Fruit fly (Drosophila melanogaster) whole organism, embryonic: ENCODE data around the gene CG2006.

Experiments used
- Ada2b ChIP-seq: fragments of 200-800 bp; sonication (Bioruptor generic); IDR thresholded peaks from 2 replicates; pipeline ENCODE4 v1.3.6; 2022; ENCODE audit warnings: missing biosample characterization, missing genetic modification characterization
- Atf-2 ChIP-seq: fragments of 200-800 bp; sonication (Bioruptor generic); optimal IDR thresholded peaks from 2 replicates; lab custom pipeline; 2016; ENCODE audit warnings: missing biosample characterization, missing genetic modification characterization
- Bgb ChIP-seq: fragments of 200-800 bp; sonication (Bioruptor generic); IDR thresholded peaks from 2 replicates; pipeline ENCODE4 v1.3.6; 2022; ENCODE audit warnings: missing biosample characterization, missing genetic modification characterization; ENCODE audit not compliant: partially characterized antibody
- Blimp-1 ChIP-seq: fragments of 200-800 bp; sonication (Bioruptor generic); optimal IDR thresholded peaks from 3 replicates; lab custom pipeline; 2018; ENCODE audit warnings: missing biosample characterization, missing genetic modification characterization, mild to moderate bottlenecking, moderate library complexity, missing genetic modification reagents
- CG10147 ChIP-seq: fragments of 200-800 bp; sonication (Bioruptor generic); optimal IDR thresholded peaks from 2 replicates; lab custom pipeline; 2019; ENCODE audit warnings: missing biosample characterization, mild to moderate bottlenecking, missing genetic modification characterization, moderate library complexity
- CG10209 ChIP-seq: fragments of 200-800 bp; sonication (Bioruptor generic); optimal IDR thresholded peaks from 3 replicates; lab custom pipeline; 2017; ENCODE audit warnings: missing biosample characterization, mild to moderate bottlenecking, missing genetic modification characterization, missing genetic modification reagents
- CG10321 ChIP-seq: fragments of 200-800 bp; sonication (Bioruptor generic); IDR thresholded peaks from 2 replicates; pipeline ENCODE4 v1.3.6; 2022; ENCODE audit warnings: missing biosample characterization, missing genetic modification characterization
- CG11504 ChIP-seq: fragments of 200-800 bp; sonication (Bioruptor generic); optimal IDR thresholded peaks from 3 replicates; lab custom pipeline; 2019; ENCODE audit warnings: missing biosample characterization, mild to moderate bottlenecking, missing genetic modification characterization, moderate library complexity
- CG12769 ChIP-seq: fragments of 200-800 bp; sonication (Bioruptor generic); optimal IDR thresholded peaks from 2 replicates; lab custom pipeline; 2019; ENCODE audit warnings: missing biosample characterization, mild to moderate bottlenecking, missing genetic modification characterization, moderate library complexity
- CG14667 ChIP-seq: fragments of 200-800 bp; sonication (Bioruptor generic); IDR thresholded peaks from 2 replicates; pipeline ENCODE4 v1.3.6; 2022; ENCODE audit warnings: missing biosample characterization, missing genetic modification characterization
- CG15269 ChIP-seq: fragments of 200-800 bp; sonication (Bioruptor generic); optimal IDR thresholded peaks from 2 replicates; lab custom pipeline; 2018; ENCODE audit warnings: missing biosample characterization, mild to moderate bottlenecking, missing genetic modification characterization, moderate library complexity
- CG1602 ChIP-seq: fragments of 200-800 bp; sonication (Bioruptor generic); optimal IDR thresholded peaks from 3 replicates; lab custom pipeline; 2016; ENCODE audit warnings: missing biosample characterization, missing genetic modification characterization
- CG30403 ChIP-seq: fragments of 200-800 bp; sonication (Bioruptor generic); optimal IDR thresholded peaks from 3 replicates; lab custom pipeline; 2016; ENCODE audit warnings: missing biosample characterization, missing genetic modification characterization
- CG32767 ChIP-seq: fragments of 200-800 bp; sonication (Bioruptor generic); IDR thresholded peaks from 2 replicates; pipeline ENCODE4 v1.3.6; 2022; ENCODE audit warnings: missing biosample characterization, missing genetic modification characterization
- CG32772 ChIP-seq: fragments of 200-800 bp; sonication (Bioruptor generic); IDR thresholded peaks from 2 replicates; pipeline ENCODE4 v1.3.6; 2022; ENCODE audit warnings: missing biosample characterization, missing genetic modification characterization
- CG3995 ChIP-seq: fragments of 200-800 bp; sonication (Bioruptor generic); optimal IDR thresholded peaks from 3 replicates; lab custom pipeline; 2016; ENCODE audit warnings: missing biosample characterization, missing genetic modification characterization
- CG4820 ChIP-seq: fragments of 200-800 bp; sonication (Bioruptor generic); optimal IDR thresholded peaks from 3 replicates; lab custom pipeline; 2016; ENCODE audit warnings: missing biosample characterization, missing genetic modification characterization
- CG5245 ChIP-seq: fragments of 200-800 bp; sonication (Bioruptor generic); optimal IDR thresholded peaks from 3 replicates; lab custom pipeline; 2016; ENCODE audit warnings: missing biosample characterization, missing genetic modification characterization
- CG6854 ChIP-seq: fragments of 200-800 bp; sonication (Bioruptor generic); optimal IDR thresholded peaks from 3 replicates; lab custom pipeline; 2017; ENCODE audit warnings: missing biosample characterization, mild to moderate bottlenecking, missing genetic modification characterization
- CG8281 ChIP-seq: fragments of 200-800 bp; sonication (Bioruptor generic); optimal IDR thresholded peaks from 2 replicates; lab custom pipeline; 2018; ENCODE audit warnings: missing biosample characterization, mild to moderate bottlenecking, missing genetic modification characterization, moderate library complexity
- CG9727 ChIP-seq: fragments of 200-800 bp; sonication (Bioruptor generic); optimal IDR thresholded peaks from 3 replicates; lab custom pipeline; 2017; ENCODE audit warnings: missing biosample characterization, mild to moderate bottlenecking, missing genetic modification characterization
- Dp ChIP-seq: fragments of 200-800 bp; sonication (Bioruptor generic); optimal IDR thresholded peaks from 2 replicates; lab custom pipeline; 2018; ENCODE audit warnings: missing biosample characterization, mild to moderate bottlenecking, missing genetic modification characterization, moderate library complexity
- Fer1 ChIP-seq: fragments of 200-800 bp; sonication (Bioruptor generic); optimal IDR thresholded peaks from 2 replicates; lab custom pipeline; 2017; ENCODE audit warnings: missing biosample characterization, mild to moderate bottlenecking, missing genetic modification characterization
- HLHmδ ChIP-seq: fragments of 200-800 bp; sonication (Bioruptor generic); optimal IDR thresholded peaks from 2 replicates; lab custom pipeline; 2018; ENCODE audit warnings: missing biosample characterization, mild to moderate bottlenecking, missing genetic modification characterization, moderate library complexity
- Hr51 ChIP-seq, 2 experiments: fragments of 200-800 bp; sonication (Bioruptor generic); optimal IDR thresholded peaks; 2 replicates in 1 of 2; 3 replicates in 1 of 2; lab custom pipeline; 2016 to 2018; ENCODE audit warnings: missing biosample characterization in 2 of 2, missing genetic modification characterization in 2 of 2, mild to moderate bottlenecking in 1 of 2, moderate library complexity in 1 of 2
- Hsf ChIP-seq: fragments of 200-800 bp; sonication (Bioruptor generic); optimal IDR thresholded peaks from 3 replicates; lab custom pipeline; 2016; ENCODE audit warnings: missing biosample characterization, missing genetic modification characterization
- Med ChIP-seq: fragments of 200-800 bp; sonication (Bioruptor generic); peaks from one replicate; lab custom pipeline; 2016; ENCODE audit warnings: missing biosample characterization, missing genetic modification characterization, mild to moderate bottlenecking, inconsistent platforms, moderate library complexity
- NC2β ChIP-seq: fragments of 200-800 bp; sonication (Bioruptor generic); optimal IDR thresholded peaks from 2 replicates; lab custom pipeline; 2016; ENCODE audit warnings: missing biosample characterization, missing genetic modification characterization
- Pdp1 ChIP-seq, 2 experiments: fragments of 200-800 bp; sonication (Bioruptor generic); optimal IDR thresholded peaks; 3 replicates each; lab custom pipeline; 2016; ENCODE audit warnings: missing biosample characterization in 2 of 2, missing genetic modification characterization in 2 of 2, mild to moderate bottlenecking in 1 of 2, moderate library complexity in 1 of 2
- Poxn ChIP-seq: fragments of 200-800 bp; sonication (Bioruptor generic); IDR thresholded peaks from 2 replicates; pipeline ENCODE4 v1.3.6; 2022; ENCODE audit warnings: missing biosample characterization, missing genetic modification characterization
- Ptx1 ChIP-seq: fragments of 200-800 bp; sonication (Bioruptor generic); IDR thresholded peaks from 2 replicates; pipeline ENCODE4 v1.3.6; 2022; ENCODE audit warnings: missing biosample characterization, missing genetic modification characterization
- abd-A ChIP-seq: fragments of 200-800 bp; sonication (Bioruptor generic); optimal IDR thresholded peaks from 3 replicates; lab custom pipeline; 2019; ENCODE audit warnings: missing biosample characterization, mild to moderate bottlenecking, missing genetic modification characterization, moderate library complexity
- al ChIP-seq: fragments of 200-800 bp; sonication (Bioruptor generic); IDR thresholded peaks from 2 replicates; pipeline ENCODE4 v1.3.6; 2022; ENCODE audit warnings: missing biosample characterization, missing genetic modification characterization
- az2 ChIP-seq: fragments of 200-800 bp; sonication (Bioruptor generic); optimal IDR thresholded peaks from 3 replicates; lab custom pipeline; 2016; ENCODE audit warnings: missing biosample characterization, missing genetic modification characterization
- bcd ChIP-seq: fragments of 200-800 bp; sonication (Bioruptor generic); optimal IDR thresholded peaks from 2 replicates; lab custom pipeline; 2017; ENCODE audit warnings: missing biosample characterization, mild to moderate bottlenecking, missing genetic modification characterization
- chinmo ChIP-seq: fragments of 200-800 bp; sonication (Bioruptor generic); IDR thresholded peaks from 4 replicates; pipeline ENCODE4 v1.3.6; 2022; ENCODE audit warnings: missing biosample characterization, missing genetic modification characterization; ENCODE audit not compliant: partially characterized antibody
- gcm2 ChIP-seq: fragments of 200-800 bp; sonication (Bioruptor generic); optimal IDR thresholded peaks from 2 replicates; lab custom pipeline; 2016; ENCODE audit warnings: missing biosample characterization, missing genetic modification characterization
- gro ChIP-seq: fragments of 200-800 bp; sonication (Bioruptor generic); optimal IDR thresholded peaks from 2 replicates; lab custom pipeline; 2016; ENCODE audit warnings: missing biosample characterization, missing genetic modification characterization
- lola ChIP-seq, 3 experiments: fragments of >200 bp in 2 of 3; fragments of 200-800 bp in 1 of 3; sonication (Bioruptor generic) in 1 of 3; optimal IDR thresholded peaks; 2 replicates each; lab custom pipeline; 2017 to 2019; ENCODE audit warnings: missing biosample characterization in 3 of 3, missing genetic modification characterization in 3 of 3, mild to moderate bottlenecking in 1 of 3, moderate library complexity in 1 of 3
- oc ChIP-seq: fragments of 200-800 bp; sonication (Bioruptor generic); optimal IDR thresholded peaks from 2 replicates; lab custom pipeline; 2018; ENCODE audit warnings: missing biosample characterization, mild to moderate bottlenecking, missing genetic modification characterization, moderate library complexity
- rib ChIP-seq: fragments of 200-800 bp; sonication (Bioruptor generic); IDR thresholded peaks from 2 replicates; pipeline ENCODE4 v1.3.6; 2022; ENCODE audit warnings: missing biosample characterization, missing genetic modification characterization
- ro ChIP-seq: fragments of 200-800 bp; sonication (Bioruptor generic); IDR thresholded peaks from 2 replicates; pipeline ENCODE4 v1.3.6; 2022; ENCODE audit warnings: missing biosample characterization, missing genetic modification characterization
- sd ChIP-seq: fragments of 200-800 bp; sonication (Bioruptor generic); optimal IDR thresholded peaks from 3 replicates; lab custom pipeline; 2018; ENCODE audit warnings: missing biosample characterization, mild to moderate bottlenecking, missing genetic modification characterization, moderate library complexity
- tap ChIP-seq: fragments of 200-800 bp; optimal IDR thresholded peaks from 3 replicates; lab custom pipeline; 2019; ENCODE audit warnings: missing biosample characterization, mild to moderate bottlenecking, missing genetic modification characterization, moderate library complexity
- tna ChIP-seq: fragments of 200-800 bp; sonication (Bioruptor generic); IDR thresholded peaks from 2 replicates; pipeline ENCODE4 v1.3.6; 2022; ENCODE audit warnings: missing biosample characterization, missing genetic modification characterization; ENCODE audit not compliant: partially characterized antibody
- toy ChIP-seq: fragments of 200-800 bp; sonication (Bioruptor generic); IDR thresholded peaks from 2 replicates; pipeline ENCODE4 v1.3.6; 2022; ENCODE audit warnings: missing biosample characterization, missing genetic modification characterization
- twi ChIP-seq: fragments of 200-800 bp; optimal IDR thresholded peaks from 2 replicates; lab custom pipeline; 2019; ENCODE audit warnings: missing biosample characterization, mild to moderate bottlenecking, missing genetic modification characterization, moderate library complexity
- vfl ChIP-seq: fragments of 200-800 bp; sonication (Bioruptor generic); optimal IDR thresholded peaks from 2 replicates; lab custom pipeline; 2016; ENCODE audit warnings: missing biosample characterization, missing genetic modification characterization
- vnd ChIP-seq: fragments of 200-800 bp; sonication (Bioruptor generic); IDR thresholded peaks from 3 replicates; pipeline ENCODE4 v1.3.6; 2022; ENCODE audit warnings: missing biosample characterization, missing genetic modification characterization; ENCODE audit not compliant: partially characterized antibody

The CG2006 gene

dm6 chr3R:29517923-29518322, 28.7 kb downstream of the CG2006 start:
- TF ChIP-seq Atf-2 (GFP tag; lab: Kevin White, UChicago) (no peak), CG3995 (GFP tag; lab: Kevin White, UChicago) (no peak), CG6854 (no peak), al (GFP tag; lab: Robert Waterston, UW) (no peak), gcm2 (GFP tag; lab: Kevin White, UChicago) (no peak), gro (GFP tag; lab: Kevin White, UChicago) (no peak), vfl (no peak), sd (peak; percentile 24), chinmo (0 out of 4 replicates have a peak, but pooled peaks have one; percentile 8), CG9727 (GFP tag; lab: Kevin White, UChicago) (no peak), CG32767 (GFP tag; lab: Robert Waterston, UW) (no peak), Fer1 (no peak), CG5245 (GFP tag; lab: Kevin White, UChicago) (no peak), Poxn (GFP tag; lab: Robert Waterston, UW) (no peak), Hsf (GFP tag; lab: Kevin White, UChicago) (no peak), HLHmδ (GFP tag; lab: Kevin White, UChicago) (no peak), Ptx1 (GFP tag; lab: Robert Waterston, UW) (no peak), tna (GFP tag; lab: Robert Waterston, UW) (no peak), twi (tag; lab: Kevin White, UChicago) (no peak), CG12769 (tag; lab: Kevin White, UChicago) (no peak), CG10147 (GFP tag; lab: Kevin White, UChicago) (no peak), CG8281 (tag; lab: Kevin White, UChicago) (peak; percentile 98), bcd (GFP tag; lab: Kevin White, UChicago) (no peak), Bgb (GFP tag; lab: Robert Waterston, UW) (no peak)

- TF ChIP-seq CG10321 (GFP tag; lab: Robert Waterston, UW) (no peak), Pdp1 (GFP tag; optimal IDR thresholded peaks at IDR 0.05; lab: Kevin White, UChicago) (peak in 1 of 2 experiments; percentile 40), ro (GFP tag; lab: Robert Waterston, UW) (no peak), abd-A (tag; lab: Kevin White, UChicago) (peak; percentile 66), Ada2b (GFP tag; lab: Robert Waterston, UW) (no peak), oc (tag; lab: Kevin White, UChicago) (peak; percentile 62), Blimp-1 (peak; percentile 31)
- TF ChIP-seq, all 482 proteins: peak for 4
Observed at dm6 chr3R:29518498-29518897, 29.2 kb downstream of the CG2006 start.

dm6 chr3R:29519332-29519731, 30.1 kb downstream of the CG2006 start:
- TF ChIP-seq lola (GFP tag; optimal IDR thresholded peaks at IDR 0.05; lab: Kevin White, UChicago) (peak in 1 of 3 experiments; percentile 36), CG1602 (peak; percentile 39), Dp (GFP tag; lab: Kevin White, UChicago) (no peak), rib (GFP tag; lab: Robert Waterston, UW) (no peak), CG11504 (tag; lab: Kevin White, UChicago) (peak; percentile 54), az2 (GFP tag; lab: Kevin White, UChicago) (peak; percentile 31), vnd (GFP tag; lab: Robert Waterston, UW) (no peak), CG32772 (GFP tag; lab: Robert Waterston, UW) (peak; percentile 30; the same call in 1 of the 2 replicates), CG15269 (tag; lab: Kevin White, UChicago) (peak; percentile 7), CG4820 (GFP tag; lab: Kevin White, UChicago) (peak; percentile 3), tap (tag; lab: Kevin White, UChicago) (no peak), NC2β (GFP tag; lab: Kevin White, UChicago) (no peak), CG10209 (GFP tag; lab: Kevin White, UChicago) (peak; percentile 27), CG14667 (GFP tag; lab: Robert Waterston, UW) (0 out of 2 replicates have a peak, but pooled peaks have one; percentile 18), Hr51 (GFP tag; optimal IDR thresholded peaks at IDR 0.05; lab: Kevin White, UChicago) (peak in 1 of 2 experiments; percentile 53), Med (peak; percentile 53), toy (no peak), CG30403 (GFP tag; lab: Kevin White, UChicago) (peak; percentile 33)
